Worm (Caenorhabditis elegans) whole organism, late embryonic: ENCODE measurements around the gene C30B5.6.

Experiments used
- C08G9.2 ChIP-seq: sonication (generic microtip); optimal IDR thresholded peaks from 2 replicates; lab custom pipeline; 2016; ENCODE audit warnings: mild to moderate bottlenecking, missing genetic modification characterization, moderate library complexity, missing compliant biosample characterization
- K09A11.1 ChIP-seq: sonication (generic microtip); optimal IDR thresholded peaks from 2 replicates; lab custom pipeline; 2017; ENCODE audit warnings: antibody characterized with exemption, mild to moderate bottlenecking, missing genetic modification characterization, missing compliant biosample characterization; ENCODE audit not compliant: insufficient read depth
- ceh-34 ChIP-seq: sonication (generic microtip); optimal IDR thresholded peaks from 2 replicates; lab custom pipeline; 2016; ENCODE audit warnings: mild to moderate bottlenecking, missing genetic modification characterization, missing compliant biosample characterization
- dmd-4 ChIP-seq: sonication (generic microtip); optimal IDR thresholded peaks from 2 replicates; lab custom pipeline; 2016; ENCODE audit warnings: borderline replicate concordance, missing genetic modification characterization, missing compliant biosample characterization
- dve-1 ChIP-seq: sonication (generic microtip); optimal IDR thresholded peaks from 2 replicates; lab custom pipeline; 2017; ENCODE audit warnings: antibody characterized with exemption, mild to moderate bottlenecking, missing genetic modification characterization, missing compliant biosample characterization
- ets-4 ChIP-seq: sonication (generic microtip); optimal IDR thresholded peaks from 2 replicates; lab custom pipeline; 2016; ENCODE audit warnings: missing genetic modification characterization, missing compliant biosample characterization
- mec-3 ChIP-seq: sonication (generic microtip); optimal IDR thresholded peaks from 2 replicates; lab custom pipeline; 2016; ENCODE audit warnings: borderline replicate concordance, missing genetic modification characterization, missing compliant biosample characterization
- nhr-11 ChIP-seq: fragments of 150-350 bp; optimal IDR thresholded peaks from 2 replicates; lab custom pipeline; 2014; ENCODE audit warnings: missing biosample characterization, missing genetic modification characterization
- pat-9 ChIP-seq: fragments of 200-800 bp; sonication (Bioruptor generic); optimal IDR thresholded peaks from 2 replicates; lab custom pipeline; 2018; ENCODE audit warnings: mild to moderate bottlenecking, missing genetic modification characterization, moderate library complexity, missing compliant biosample characterization
- pha-4 ChIP-seq: fragments of 150-350 bp; optimal IDR thresholded peaks from 2 replicates; lab custom pipeline; 2018; ENCODE audit warnings: missing biosample characterization, missing genetic modification reagents, missing genetic modification characterization
- pqm-1 ChIP-seq: sonication (generic microtip); optimal IDR thresholded peaks from 2 replicates; lab custom pipeline; 2016; ENCODE audit warnings: missing genetic modification characterization, missing compliant biosample characterization
- rnt-1 ChIP-seq: sonication (generic microtip); optimal IDR thresholded peaks from 2 replicates; lab custom pipeline; 2016; ENCODE audit warnings: missing genetic modification characterization, missing compliant biosample characterization
- tbx-7 ChIP-seq: sonication (generic microtip); optimal IDR thresholded peaks from 2 replicates; lab custom pipeline; 2016; ENCODE audit warnings: missing genotype, missing genetic modification characterization, missing compliant biosample characterization

ce11 chrII:6262222-6262621, 39.8 kb upstream of the C30B5.6 start, which contains the start of gene F13H8.12:
- TF ChIP-seq ets-4 (tag; lab: Kevin White, UChicago) = no peak
- TF ChIP-seq pha-4 (tag; lab: Kevin White, UChicago) = no peak
- TF ChIP-seq tbx-7 (tag; lab: Kevin White, UChicago) = no peak
- TF ChIP-seq dmd-4 = no peak
- TF ChIP-seq nhr-11 (tag; lab: Kevin White, UChicago) = no peak
- no peak for TF ChIP-seq pat-9 (tag; lab: Kevin White, UChicago)
- no peak for TF ChIP-seq K09A11.1 (tag; lab: Kevin White, UChicago)
- no peak for TF ChIP-seq pqm-1 (tag; lab: Kevin White, UChicago)
- no peak for TF ChIP-seq C08G9.2 (tag; lab: Kevin White, UChicago)
- no peak for TF ChIP-seq rnt-1 (tag; lab: Kevin White, UChicago)
- TF ChIP-seq ceh-34 (tag; lab: Kevin White, UChicago) = no peak
- no peak for TF ChIP-seq dve-1
- no peak for TF ChIP-seq mec-3 (tag; lab: Kevin White, UChicago)
